Fruit fly (Drosophila melanogaster): ENCODE data around the gene mmy.
A peak's percentile ranks its signal among the peaks of the same experiment; 100 is the strongest.

Gene mmy

dm6 chr2L:6447581-6448333 is 25.9 kb downstream of the mmy start:
- TF ChIP-seq Ets21C (GFP tag; optimal IDR thresholded peaks at IDR 0.05) (no peak), Gug (GFP tag; IDR thresholded peaks at IDR 0.05) (no peak), cyc (GFP tag; optimal IDR thresholded peaks at IDR 0.05) (no peak), Eip75B (GFP tag; optimal IDR thresholded peaks at IDR 0.05) (no peak), Hr38 (GFP tag; optimal IDR thresholded peaks at IDR 0.05) (no peak), Eip78C (GFP tag) (peak; percentile 56), CG15336 (GFP tag; IDR thresholded peaks at IDR 0.05) (no peak), CG8319 (GFP tag; optimal IDR thresholded peaks at IDR 0.05) (no peak), ss (GFP tag; optimal IDR thresholded peaks at IDR 0.05) (peak in 1 of 2 experiments; percentile 70), spab (GFP tag; optimal IDR thresholded peaks at IDR 0.05) (no peak), CG16779 (tag; optimal IDR thresholded peaks at IDR 0.05) (peak; percentile 46), CG6792 (GFP tag; optimal IDR thresholded peaks at IDR 0.05) (no peak), fkh (GFP tag; optimal IDR thresholded peaks at IDR 0.05) (peak; percentile 65), CG1621 (tag; optimal IDR thresholded peaks at IDR 0.05) (peak; percentile 67), CG3032 (tag; optimal IDR thresholded peaks at IDR 0.05) (no peak), CG11294 (GFP tag; IDR thresholded peaks at IDR 0.05) (no peak), salr (GFP tag; optimal IDR thresholded peaks at IDR 0.05) (no peak), Lpt (GFP tag; optimal IDR thresholded peaks at IDR 0.05) (peak; percentile 20), Ets96B (tag; optimal IDR thresholded peaks at IDR 0.05) (no peak), Sox14 (GFP tag; optimal IDR thresholded peaks at IDR 0.05) (no peak), pdm3 (GFP tag; optimal IDR thresholded peaks at IDR 0.05) (no peak), CG8632 (GFP tag; optimal IDR thresholded peaks at IDR 0.05) (no peak), CG6276 (GFP tag; optimal IDR thresholded peaks at IDR 0.05) (peak; percentile 54), esn (GFP tag; optimal IDR thresholded peaks at IDR 0.05) (peak; percentile 15), Hr4 (GFP tag; optimal IDR thresholded peaks at IDR 0.05) (no peak), CG7368 (GFP tag; optimal IDR thresholded peaks at IDR 0.05) (no peak), OdsH (GFP tag; optimal IDR thresholded peaks at IDR 0.05) (no peak), achi (GFP tag; optimal IDR thresholded peaks at IDR 0.05) (no peak), vri (GFP tag; optimal IDR thresholded peaks at IDR 0.05) (no peak), lz (GFP tag; optimal IDR thresholded peaks at IDR 0.05) (no peak), CG11762 (GFP tag; optimal IDR thresholded peaks at IDR 0.05; ENCODE audit: insufficient read depth) (no peak), fd85E (GFP tag; optimal IDR thresholded peaks at IDR 0.05) (no peak), CG31627 (GFP tag; optimal IDR thresholded peaks at IDR 0.05) (no peak), Met (GFP tag; optimal IDR thresholded peaks at IDR 0.05) (no peak), Sox15 (GFP tag; optimal IDR thresholded peaks at IDR 0.05) (no peak), CG10669 (GFP tag; optimal IDR thresholded peaks at IDR 0.05) (no peak), CG10631 (GFP tag; optimal IDR thresholded peaks at IDR 0.05) (no peak), CG8119 (GFP tag; IDR thresholded peaks at IDR 0.05) (no peak), dac (GFP tag; optimal IDR thresholded peaks at IDR 0.05) (no peak), CG6854 (GFP tag; optimal IDR thresholded peaks at IDR 0.05) (peak; percentile 33), CG11902 (GFP tag; optimal IDR thresholded peaks at IDR 0.05) (no peak), eg (GFP tag; IDR thresholded peaks at IDR 0.05) (no peak; the same call in 2 of the 3 replicates), CG3919 (GFP tag; optimal IDR thresholded peaks at IDR 0.05) (no peak), CG6163 (GFP tag; IDR thresholded peaks at IDR 0.05) (peak; percentile 55; the same call in 1 of the 3 replicates), svp (GFP tag) (peak; percentile 96), net (GFP tag; optimal IDR thresholded peaks at IDR 0.05) (peak; percentile 28), Sox102F (GFP tag; optimal IDR thresholded peaks at IDR 0.05) (no peak), CG6808 (GFP tag; optimal IDR thresholded peaks at IDR 0.05) (peak; percentile 53), fd59A (GFP tag; optimal IDR thresholded peaks at IDR 0.05) (no peak), Hr39 (GFP tag; optimal IDR thresholded peaks at IDR 0.05) (no peak), topi (GFP tag; optimal IDR thresholded peaks at IDR 0.05) (no peak), Blimp-1 (GFP tag; optimal IDR thresholded peaks at IDR 0.05) (no peak)

Data from whole organism, prepupa.